Comparison of ENCODE assay signal across 2 fruit fly cellular contexts in the genomic region with DNA sequence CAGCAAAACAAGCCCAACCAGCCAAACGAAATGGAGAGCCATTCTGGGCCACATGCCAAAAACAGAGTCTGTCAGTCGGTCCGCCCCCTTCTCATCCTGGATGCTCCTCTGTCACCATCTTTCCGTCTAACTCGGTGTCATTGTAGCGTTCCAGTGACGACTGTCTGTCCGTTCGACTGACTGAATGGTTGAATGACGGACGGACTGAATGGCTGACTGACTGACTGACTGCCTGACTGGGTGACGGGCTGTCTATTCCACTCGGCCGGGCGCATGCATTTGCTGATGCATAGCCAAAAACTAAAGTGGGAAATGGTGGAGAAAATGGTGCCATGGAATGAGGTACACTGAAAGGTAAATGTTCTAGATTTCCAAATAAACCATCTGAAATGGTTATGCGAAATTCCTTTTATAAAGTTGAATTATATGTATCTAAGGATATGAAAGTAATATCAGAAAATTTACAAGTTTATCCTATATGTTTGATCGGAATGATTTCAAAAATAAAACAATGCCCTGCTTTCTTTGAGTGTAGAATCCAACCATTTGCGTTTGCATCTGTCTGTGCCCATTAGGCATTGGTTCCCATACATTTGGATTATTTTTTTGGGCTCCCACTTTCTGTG.
TF ChIP-seq lines count a peak whose summit lies in the region.

No protein-coding gene starts in this region.

TF ChIP-seq in whole organism, embryonic, 481 proteins besides CTCF, POLR2A, EP300 and RAD21 (continued from another document and continues in another):
- peak; percentile 62 for TF ChIP-seq Blimp-1 (GFP tag; optimal IDR thresholded peaks at IDR 0.05; lab: Kevin White, UChicago)
- TF ChIP-seq CG14014 (GFP tag; IDR thresholded peaks at IDR 0.05; lab: Robert Waterston, UW), result 0 out of 2 replicates have a peak, but pooled peaks have one; percentile 16
- 0 out of 3 replicates have a peak, but pooled peaks have one; percentile 35 for TF ChIP-seq dysf (GFP tag; IDR thresholded peaks at IDR 0.05; lab: Robert Waterston, UW)
- no peak for TF ChIP-seq H15 (GFP tag; IDR thresholded peaks at IDR 0.05; lab: Robert Waterston, UW)
- peak; percentile 63 for TF ChIP-seq nau (GFP tag; optimal IDR thresholded peaks at IDR 0.05; lab: Kevin White, UChicago)
- 0 out of 2 replicates have a peak, but pooled peaks have one; percentile 20 for TF ChIP-seq CG32772 (GFP tag; IDR thresholded peaks at IDR 0.05; lab: Robert Waterston, UW)
- peak; percentile 94 for TF ChIP-seq CG8281 (tag; optimal IDR thresholded peaks at IDR 0.05; lab: Kevin White, UChicago)
- peak; percentile 43 for TF ChIP-seq CG18599 (GFP tag; optimal IDR thresholded peaks at IDR 0.05; lab: Kevin White, UChicago)
- TF ChIP-seq tap (tag; optimal IDR thresholded peaks at IDR 0.05; lab: Kevin White, UChicago), result peak; percentile 67
- peak; percentile 36; the same call in 1 of the 2 replicates for TF ChIP-seq sisA (GFP tag; IDR thresholded peaks at IDR 0.05; lab: Robert Waterston, UW)
- no peak for TF ChIP-seq ewg (GFP tag; optimal IDR thresholded peaks at IDR 0.05; lab: Kevin White, UChicago)
- TF ChIP-seq ranshi (GFP tag; IDR thresholded peaks at IDR 0.05; lab: Robert Waterston, UW), result no peak
- TF ChIP-seq ci (GFP tag; IDR thresholded peaks at IDR 0.05; lab: Robert Waterston, UW), result peak; percentile 38; the same call in 1 of the 3 replicates
- TF ChIP-seq Ptx1 (GFP tag; IDR thresholded peaks at IDR 0.05; lab: Robert Waterston, UW), result peak; percentile 68
- TF ChIP-seq PHDP (tag; optimal IDR thresholded peaks at IDR 0.05; lab: Kevin White, UChicago), result peak; percentile 6
- peak; percentile 34; the same call in 1 of the 2 replicates for TF ChIP-seq CG14667 (GFP tag; IDR thresholded peaks at IDR 0.05; lab: Robert Waterston, UW)
- TF ChIP-seq nmo (GFP tag; optimal IDR thresholded peaks at IDR 0.05; lab: Kevin White, UChicago), result peak; percentile 43
- peak; percentile 32 for TF ChIP-seq tin (GFP tag; optimal IDR thresholded peaks at IDR 0.05; lab: Kevin White, UChicago)
- TF ChIP-seq CG5180 (GFP tag; optimal IDR thresholded peaks at IDR 0.05; lab: Kevin White, UChicago), result peak; percentile 28
- TF ChIP-seq ken (GFP tag; IDR thresholded peaks at IDR 0.05; lab: Robert Waterston, UW), result peak; percentile 31; the same call in 1 of the 3 replicates
- peak; percentile 2 for TF ChIP-seq CG4820 (GFP tag; optimal IDR thresholded peaks at IDR 0.05; lab: Kevin White, UChicago)
- no peak for TF ChIP-seq CG12942 (GFP tag; optimal IDR thresholded peaks at IDR 0.05; lab: Kevin White, UChicago)
- no peak for TF ChIP-seq NFAT (GFP tag; IDR thresholded peaks at IDR 0.05; lab: Robert Waterston, UW)
- TF ChIP-seq CG17912 (GFP tag; optimal IDR thresholded peaks at IDR 0.05; lab: Kevin White, UChicago), result no peak
- no peak for TF ChIP-seq Lpt (GFP tag; optimal IDR thresholded peaks at IDR 0.05; lab: Kevin White, UChicago)
- TF ChIP-seq chinmo (GFP tag; IDR thresholded peaks at IDR 0.05; lab: Robert Waterston, UW; ENCODE audit: partially characterized antibody), result no peak
- peak; percentile 37; the same call in 2 of the 3 replicates for TF ChIP-seq Aef1 (GFP tag; IDR thresholded peaks at IDR 0.05; lab: Robert Waterston, UW)
- TF ChIP-seq peb (GFP tag; IDR thresholded peaks at IDR 0.05; lab: Robert Waterston, UW), result peak; percentile 32; the same call in 1 of the 2 replicates
- TF ChIP-seq CG2129 (GFP tag; IDR thresholded peaks at IDR 0.05; lab: Robert Waterston, UW; ENCODE audit: partially characterized antibody), result no peak
- peak in 1 of 2 experiments; percentile 35 for TF ChIP-seq Hr51 (GFP tag; optimal IDR thresholded peaks at IDR 0.05; lab: Kevin White, UChicago)
- peak; percentile 45; the same call in 1 of the 2 replicates for TF ChIP-seq Ada2b (GFP tag; IDR thresholded peaks at IDR 0.05; lab: Robert Waterston, UW)
- peak; percentile 73 for TF ChIP-seq dmrt99B (tag; optimal IDR thresholded peaks at IDR 0.05; lab: Kevin White, UChicago)
- TF ChIP-seq Sox100B (GFP tag; optimal IDR thresholded peaks at IDR 0.05; lab: Kevin White, UChicago), result peak; percentile 53
- TF ChIP-seq CG12104 (GFP tag; optimal IDR thresholded peaks at IDR 0.05; lab: Kevin White, UChicago), result peak; percentile 2
- 0 out of 2 replicates have a peak, but pooled peaks have one; percentile 29 for TF ChIP-seq CG6272 (GFP tag; IDR thresholded peaks at IDR 0.05; lab: Robert Waterston, UW)
- no peak for TF ChIP-seq Taf1 (GFP tag; IDR thresholded peaks at IDR 0.05; lab: Robert Waterston, UW)
- peak; percentile 47 for TF ChIP-seq Sox102F (GFP tag; optimal IDR thresholded peaks at IDR 0.05; lab: Kevin White, UChicago)
- TF ChIP-seq CG12769 (tag; optimal IDR thresholded peaks at IDR 0.05; lab: Kevin White, UChicago), result peak; percentile 3
- 0 out of 2 replicates have a peak, but pooled peaks have one; percentile 17 for TF ChIP-seq Awh (GFP tag; IDR thresholded peaks at IDR 0.05; lab: Robert Waterston, UW)
- no peak for TF ChIP-seq pb (GFP tag; optimal IDR thresholded peaks at IDR 0.05; lab: Kevin White, UChicago)
- TF ChIP-seq Fer3 (tag; optimal IDR thresholded peaks at IDR 0.05; lab: Kevin White, UChicago), result peak; percentile 13
- TF ChIP-seq Asciz (GFP tag; optimal IDR thresholded peaks at IDR 0.05; lab: Kevin White, UChicago), result peak; percentile 37
- TF ChIP-seq CG10654 (GFP tag; optimal IDR thresholded peaks at IDR 0.05; lab: Kevin White, UChicago), result peak; percentile 28
- no peak for TF ChIP-seq CG6791 (GFP tag; IDR thresholded peaks at IDR 0.05; lab: Robert Waterston, UW; ENCODE audit: partially characterized antibody)
- no peak for TF ChIP-seq cas (GFP tag; IDR thresholded peaks at IDR 0.05; lab: Robert Waterston, UW)
- TF ChIP-seq E2f1 (GFP tag; IDR thresholded peaks at IDR 0.05; lab: Robert Waterston, UW), result 0 out of 2 replicates have a peak, but pooled peaks have one; percentile 33
- peak; percentile 79 for TF ChIP-seq CG11504 (tag; optimal IDR thresholded peaks at IDR 0.05; lab: Kevin White, UChicago)
- TF ChIP-seq CG10209 (GFP tag; optimal IDR thresholded peaks at IDR 0.05; lab: Kevin White, UChicago), result peak; percentile 16
- no peak for TF ChIP-seq CG3995 (GFP tag; optimal IDR thresholded peaks at IDR 0.05; lab: Kevin White, UChicago)
- no peak for TF ChIP-seq Fer2 (tag; optimal IDR thresholded peaks at IDR 0.05; lab: Kevin White, UChicago)
- TF ChIP-seq Side (GFP tag; optimal IDR thresholded peaks at IDR 0.05; lab: Kevin White, UChicago), result no peak
- peak; percentile 12 for TF ChIP-seq CoRest (tag; optimal IDR thresholded peaks at IDR 0.05; lab: Kevin White, UChicago)
- peak; percentile 57 for TF ChIP-seq gem (tag; optimal IDR thresholded peaks at IDR 0.05; lab: Kevin White, UChicago)
- TF ChIP-seq sens (GFP tag; lab: Kevin White, UChicago), result peak; percentile 72
- TF ChIP-seq CG13123 (GFP tag; optimal IDR thresholded peaks at IDR 0.05; lab: Kevin White, UChicago), result no peak
- TF ChIP-seq CG11398 (GFP tag; optimal IDR thresholded peaks at IDR 0.05; lab: Kevin White, UChicago), result no peak
- peak; percentile 65 for TF ChIP-seq CG2678 (tag; optimal IDR thresholded peaks at IDR 0.05; lab: Kevin White, UChicago)
- TF ChIP-seq tgo (GFP tag; IDR thresholded peaks at IDR 0.05; lab: Robert Waterston, UW), result 0 out of 3 replicates have a peak, but pooled peaks have one; percentile 19
- TF ChIP-seq CG12219 (GFP tag; optimal IDR thresholded peaks at IDR 0.05; lab: Kevin White, UChicago), result peak; percentile 3

TF ChIP-seq in whole organism, prepupa, 60 proteins besides CTCF, POLR2A, EP300 and RAD21 (continued from another document):
- TF ChIP-seq CG8119 (GFP tag; IDR thresholded peaks at IDR 0.05; lab: Robert Waterston, UW) (peak; percentile 51), CG32006 (GFP tag; optimal IDR thresholded peaks at IDR 0.05; lab: Kevin White, UChicago) (peak; percentile 22), eg (GFP tag; IDR thresholded peaks at IDR 0.05; lab: Robert Waterston, UW) (peak; percentile 45; the same call in 2 of the 3 replicates)
